Fruit fly (Drosophila melanogaster): ENCODE results near the gene RpS27A.

RpS27A gene

DNA sequence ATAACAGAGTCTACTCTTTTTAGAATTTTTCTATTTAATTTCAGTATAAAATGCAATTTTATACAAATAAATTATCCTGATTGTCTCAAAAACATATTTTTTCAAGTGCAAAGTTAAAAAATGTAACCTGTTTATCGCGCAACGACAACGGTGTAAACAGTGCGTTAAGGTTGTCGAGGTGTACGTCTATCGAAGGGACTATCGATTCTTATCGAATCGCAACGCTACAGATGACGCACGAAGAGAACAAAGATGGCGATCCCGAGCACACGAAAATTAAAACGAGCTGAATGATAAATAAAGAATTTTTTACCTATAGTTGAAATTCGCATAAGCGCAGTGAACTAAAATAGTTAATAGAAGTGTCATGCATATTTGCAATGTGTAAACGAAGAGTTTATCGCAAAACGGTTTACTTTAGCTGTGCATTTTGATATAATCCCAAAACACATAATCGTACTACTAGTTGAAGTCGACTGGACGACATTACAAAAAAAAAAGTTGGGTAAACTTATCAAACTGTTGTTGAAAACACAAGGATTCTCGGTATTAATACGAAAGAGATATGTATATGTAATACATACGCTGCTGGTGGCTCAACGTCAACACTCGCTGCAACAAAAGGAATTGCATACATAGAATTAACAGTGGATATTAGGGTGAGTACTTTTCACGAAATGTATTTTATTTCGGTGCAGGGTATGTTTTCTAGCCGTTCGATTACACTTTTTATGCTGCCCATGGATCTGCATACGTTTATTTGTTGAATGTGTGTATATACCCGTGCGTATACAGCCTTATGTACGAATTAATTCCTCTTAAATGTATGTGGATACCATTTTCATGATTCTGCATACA lies 20.1 kb upstream of the RpS27A start, which contains the start of gene da (continued):
- TF ChIP-seq CG3407 (GFP tag; optimal IDR thresholded peaks at IDR 0.05): no peak
- TF ChIP-seq Pdp1 (GFP tag; optimal IDR thresholded peaks at IDR 0.05): peak; percentile 33 to 69
- peak; percentile 70 for TF ChIP-seq stc (GFP tag; IDR thresholded peaks at IDR 0.05)
- TF ChIP-seq TFAM (GFP tag; optimal IDR thresholded peaks at IDR 0.05): no peak
- TF ChIP-seq ATbp (GFP tag; optimal IDR thresholded peaks at IDR 0.05): no peak
- peak; percentile 29 for TF ChIP-seq salm (tag; optimal IDR thresholded peaks at IDR 0.05)
- peak; percentile 41 for TF ChIP-seq hbn (GFP tag; IDR thresholded peaks at IDR 0.05; ENCODE audit: partially characterized antibody)
- no peak for TF ChIP-seq CG3065 (GFP tag; optimal IDR thresholded peaks at IDR 0.05)
- TF ChIP-seq HLH54F (GFP tag; optimal IDR thresholded peaks at IDR 0.05): peak; percentile 65
- no peak for TF ChIP-seq croc (GFP tag; conservative IDR thresholded peaks at IDR 0.05)
- TF ChIP-seq toy (GFP tag; IDR thresholded peaks at IDR 0.05): no peak
- peak; percentile 45 for TF ChIP-seq Dad (GFP tag; optimal IDR thresholded peaks at IDR 0.05)
- peak; percentile 23 for TF ChIP-seq odd (GFP tag; optimal IDR thresholded peaks at IDR 0.05)
- no peak for TF ChIP-seq ara (GFP tag; IDR thresholded peaks at IDR 0.05)
- TF ChIP-seq Fer3 (tag; optimal IDR thresholded peaks at IDR 0.05): peak; percentile 65
- peak; percentile 3 for TF ChIP-seq CG12744 (GFP tag; optimal IDR thresholded peaks at IDR 0.05)
- TF ChIP-seq CG2875 (GFP tag; optimal IDR thresholded peaks at IDR 0.05): peak; percentile 25
- TF ChIP-seq sob (GFP tag; IDR thresholded peaks at IDR 0.05): peak; percentile 62; the same call in 1 of the 2 replicates
- peak; percentile 58; the same call in 1 of the 2 replicates for TF ChIP-seq NFAT (GFP tag; IDR thresholded peaks at IDR 0.05)
- peak; percentile 74 for TF ChIP-seq slbo (GFP tag; IDR thresholded peaks at IDR 0.05)
- no peak for TF ChIP-seq gcm (GFP tag; optimal IDR thresholded peaks at IDR 0.05)
- peak; percentile 55 for TF ChIP-seq CG17328 (GFP tag; IDR thresholded peaks at IDR 0.05)
- TF ChIP-seq CG6689 (GFP tag; IDR thresholded peaks at IDR 0.05): peak; percentile 64
- TF ChIP-seq CG3838 (GFP tag; optimal IDR thresholded peaks at IDR 0.05): no peak
- TF ChIP-seq CG6683 (GFP tag; optimal IDR thresholded peaks at IDR 0.05): no peak
- peak; percentile 73 for TF ChIP-seq Hsf (GFP tag; optimal IDR thresholded peaks at IDR 0.05)
- TF ChIP-seq CG11085 (GFP tag; IDR thresholded peaks at IDR 0.05): no peak
- TF ChIP-seq kah (GFP tag; optimal IDR thresholded peaks at IDR 0.05): peak; percentile 7
- TF ChIP-seq CG9727 (GFP tag; optimal IDR thresholded peaks at IDR 0.05): peak; percentile 40
- TF ChIP-seq CG2120 (GFP tag; optimal IDR thresholded peaks at IDR 0.05): peak; percentile 79
- peak; percentile 63 for TF ChIP-seq CG3995 (GFP tag; optimal IDR thresholded peaks at IDR 0.05)
- no peak for TF ChIP-seq Lpt (GFP tag; optimal IDR thresholded peaks at IDR 0.05)
- TF ChIP-seq ham (GFP tag; IDR thresholded peaks at IDR 0.05): no peak
- peak; percentile 26 for TF ChIP-seq CG17385 (GFP tag; optimal IDR thresholded peaks at IDR 0.05)
- peak; percentile 50 for TF ChIP-seq CG12155 (GFP tag; optimal IDR thresholded peaks at IDR 0.05)
- TF ChIP-seq jigr1 (GFP tag; IDR thresholded peaks at IDR 0.05): no peak
- TF ChIP-seq H15 (GFP tag; IDR thresholded peaks at IDR 0.05): 0 out of 3 replicates have a peak, but pooled peaks have one; percentile 13
- TF ChIP-seq CTCF (GFP tag; optimal IDR thresholded peaks at IDR 0.05): no peak
- no peak for TF ChIP-seq abd-A (tag; optimal IDR thresholded peaks at IDR 0.05)
- no peak for TF ChIP-seq CG17612 (GFP tag; IDR thresholded peaks at IDR 0.05)
- TF ChIP-seq CG6813 (GFP tag; optimal IDR thresholded peaks at IDR 0.05): peak; percentile 52
- peak; percentile 54; the same call in 1 of the 2 replicates for TF ChIP-seq CG11247 (GFP tag; IDR thresholded peaks at IDR 0.05)
- no peak for TF ChIP-seq Bdp1 (GFP tag; optimal IDR thresholded peaks at IDR 0.05)
- TF ChIP-seq Ssrp (tag; optimal IDR thresholded peaks at IDR 0.05): peak; percentile 58
- no peak for TF ChIP-seq CG8765 (GFP tag; IDR thresholded peaks at IDR 0.05)
- no peak for TF ChIP-seq Neu2 (GFP tag; optimal IDR thresholded peaks at IDR 0.05; ENCODE audit: borderline replicate concordance)
- peak; percentile 49 for TF ChIP-seq onecut (GFP tag; IDR thresholded peaks at IDR 0.05)
- TF ChIP-seq CG10959 (GFP tag; IDR thresholded peaks at IDR 0.05): no peak
- peak; percentile 45 for TF ChIP-seq Dip3 (GFP tag; optimal IDR thresholded peaks at IDR 0.05)
- no peak for TF ChIP-seq sens-2 (GFP tag; IDR thresholded peaks at IDR 0.05)
